Worm (Caenorhabditis elegans) whole organism, mixed stage, embryonic: Measurements from ENCODE around the gene tag-280.

ENCODE experiments used
- ceh-83 ChIP-seq: fragments of 200-800 bp; sonication (Bioruptor generic); optimal IDR thresholded peaks from 2 replicates; lab custom pipeline; 2018; ENCODE audit warnings: mild to moderate bottlenecking, missing genetic modification characterization, missing compliant biosample characterization
- drap-1 ChIP-seq: fragments of 200-800 bp; sonication (Bioruptor generic); optimal IDR thresholded peaks from 3 replicates; lab custom pipeline; 2018; ENCODE audit warnings: mild to moderate bottlenecking, missing genetic modification characterization, missing compliant biosample characterization
- lsy-2 ChIP-seq: fragments of 150-350 bp; optimal IDR thresholded peaks from 2 replicates; lab custom pipeline; 2014; ENCODE audit warnings: missing biosample characterization, missing genetic modification characterization
- mab-5 ChIP-seq: fragments of 150-350 bp; optimal IDR thresholded peaks from 2 replicates; lab custom pipeline; 2014; ENCODE audit warnings: missing biosample characterization, missing genetic modification characterization
- nhr-28 ChIP-seq: fragments of 150-350 bp; optimal IDR thresholded peaks from 2 replicates; lab custom pipeline; 2014; ENCODE audit warnings: missing biosample characterization, missing genetic modification characterization
- nhr-76 ChIP-seq: sonication (generic microtip); optimal IDR thresholded peaks from 2 replicates; lab custom pipeline; 2017; ENCODE audit warnings: missing biosample characterization, missing genetic modification characterization
- pha-4 ChIP-seq: fragments of 150-350 bp; optimal IDR thresholded peaks from 2 replicates; lab custom pipeline; 2018; ENCODE audit warnings: missing biosample characterization, missing genetic modification reagents, missing genetic modification characterization
- unc-120 ChIP-seq: sonication (generic microtip); optimal IDR thresholded peaks from 2 replicates; lab custom pipeline; 2017; ENCODE audit warnings: missing genetic modification characterization, missing compliant biosample characterization; ENCODE audit not compliant: poor library complexity, severe bottlenecking
- ztf-11 ChIP-seq: fragments of 150-350 bp; optimal IDR thresholded peaks from 2 replicates; lab custom pipeline; 2014; ENCODE audit warnings: missing biosample characterization, missing genetic modification characterization

DNA sequence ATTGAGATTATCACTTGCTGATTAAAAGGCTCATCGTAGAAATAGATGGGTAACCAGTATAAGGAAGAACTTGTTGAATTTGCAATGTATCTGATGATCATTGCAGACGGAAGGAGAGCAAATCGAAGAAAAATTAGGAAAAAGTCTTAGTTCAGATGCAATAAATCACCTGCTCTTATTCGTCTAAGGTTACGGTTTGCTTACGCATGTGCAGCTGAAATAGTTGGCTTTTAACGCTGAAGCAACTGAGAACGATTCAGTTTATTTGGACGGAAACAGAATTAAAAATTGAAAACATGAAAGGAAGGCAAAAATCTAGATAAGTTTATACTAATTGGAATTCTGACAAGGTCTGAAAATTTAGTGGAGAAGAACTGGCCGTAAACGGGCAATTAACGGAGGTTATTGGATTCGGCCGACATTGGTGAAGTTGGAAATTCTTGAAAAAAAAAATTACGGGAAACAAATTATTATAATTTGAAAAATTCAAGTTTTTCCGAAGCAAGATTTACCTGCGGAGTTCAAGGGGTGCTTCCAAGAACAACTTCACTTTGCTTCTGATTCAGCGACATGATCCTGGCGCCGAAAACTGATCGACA lies 7.6 kb upstream of the tag-280 start, which contains the start of the genes sre-35 and sre-33:
- TF ChIP-seq nhr-76 (no peak), lsy-2 (tag; lab: Kevin White, UChicago) (no peak), unc-120 (tag; lab: Kevin White, UChicago) (no peak), ceh-83 (GFP tag; lab: Kevin White, UChicago) (no peak), pha-4 (tag; lab: Kevin White, UChicago) (no peak), mab-5 (no peak), drap-1 (GFP tag; lab: Kevin White, UChicago) (no peak), ztf-11 (tag; lab: Kevin White, UChicago) (no peak), nhr-28 (tag; lab: Kevin White, UChicago) (no peak)
